Fruit fly (Drosophila melanogaster): Measurements from ENCODE around the gene Ste12DOR.

dm6 chrX:14038023-14038422 lies 38.0 kb downstream of the Ste12DOR start:
- no peak for TF ChIP-seq psq (optimal IDR thresholded peaks at IDR 0.05)
- no peak for TF ChIP-seq h (optimal IDR thresholded peaks at IDR 0.05)
- no peak for TF ChIP-seq Sin3A (optimal IDR thresholded peaks at IDR 0.05)
- TF ChIP-seq ttk (optimal IDR thresholded peaks at IDR 0.05): no peak
